Fruit fly (Drosophila melanogaster): ENCODE results near the gene Pex12.

Gene Pex12

dm6 chr2L:852647-853111 lies 36.9 kb downstream of the Pex12 start, which contains the start of the genes CG4291 and kraken (continued):
- TF ChIP-seq hkb (optimal IDR thresholded peaks at IDR 0.05) (no peak), hkb (GFP tag; IDR thresholded peaks at IDR 0.05) (no peak; the same call in 1 of the 2 replicates), HLH54F (GFP tag; optimal IDR thresholded peaks at IDR 0.05) (peak; percentile 58), klu (GFP tag; IDR thresholded peaks at IDR 0.05) (peak; percentile 47; the same call in 1 of the 2 replicates), CG4360 (GFP tag; IDR thresholded peaks at IDR 0.05) (peak; percentile 55), CG1603 (tag; optimal IDR thresholded peaks at IDR 0.05) (peak; percentile 81), CG9727 (GFP tag; optimal IDR thresholded peaks at IDR 0.05) (no peak), CG1024 (GFP tag; IDR thresholded peaks at IDR 0.05) (0 out of 2 replicates have a peak, but pooled peaks have one; percentile 2), Abd-B (GFP tag; optimal IDR thresholded peaks at IDR 0.05) (no peak), ERR (GFP tag; optimal IDR thresholded peaks at IDR 0.05) (peak; percentile 53), CG2199 (GFP tag; IDR thresholded peaks at IDR 0.05) (peak; percentile 57; the same call in 1 of the 3 replicates), Jarid2 (GFP tag; optimal IDR thresholded peaks at IDR 0.05) (peak; percentile 88), CG10209 (GFP tag; optimal IDR thresholded peaks at IDR 0.05) (peak; percentile 30), CG6813 (GFP tag; optimal IDR thresholded peaks at IDR 0.05) (no peak), CG15269 (tag; optimal IDR thresholded peaks at IDR 0.05) (peak; percentile 61), Hsf (GFP tag; optimal IDR thresholded peaks at IDR 0.05) (peak; percentile 40), tll (GFP tag; optimal IDR thresholded peaks at IDR 0.05) (no peak), CG30431 (GFP tag; optimal IDR thresholded peaks at IDR 0.05) (no peak), CG31441 (GFP tag; IDR thresholded peaks at IDR 0.05) (peak; percentile 49; the same call in 1 of the 2 replicates), CG9437 (GFP tag; optimal IDR thresholded peaks at IDR 0.05) (peak; percentile 11), CrebB (tag; optimal IDR thresholded peaks at IDR 0.05) (peak; percentile 82), CG30020 (tag; optimal IDR thresholded peaks at IDR 0.05) (peak; percentile 27), CG15696 (tag; optimal IDR thresholded peaks at IDR 0.05) (peak; percentile 47), sd (tag; optimal IDR thresholded peaks at IDR 0.05) (peak; percentile 98), abd-A (tag; optimal IDR thresholded peaks at IDR 0.05) (peak; percentile 57), pnt (GFP tag; optimal IDR thresholded peaks at IDR 0.05) (peak; percentile 58), cwo (GFP tag; optimal IDR thresholded peaks at IDR 0.05) (peak; percentile 54), CG15073 (GFP tag; optimal IDR thresholded peaks at IDR 0.05) (no peak), Deaf1 (tag; optimal IDR thresholded peaks at IDR 0.05) (peak; percentile 62), CG1602 (GFP tag; optimal IDR thresholded peaks at IDR 0.05) (peak; percentile 29), emc (GFP tag; optimal IDR thresholded peaks at IDR 0.05) (peak; percentile 26), Side (GFP tag; optimal IDR thresholded peaks at IDR 0.05) (peak; percentile 9), E2f1 (GFP tag; IDR thresholded peaks at IDR 0.05) (peak; percentile 18; the same call in 1 of the 2 replicates), pho (GFP tag; optimal IDR thresholded peaks at IDR 0.05) (peak; percentile 59), disco-r (GFP tag; optimal IDR thresholded peaks at IDR 0.05) (no peak), corto (GFP tag; optimal IDR thresholded peaks at IDR 0.05) (no peak), inv (GFP tag; IDR thresholded peaks at IDR 0.05; ENCODE audit: partially characterized antibody) (no peak), CG6854 (GFP tag; optimal IDR thresholded peaks at IDR 0.05) (no peak), Scr (GFP tag; IDR thresholded peaks at IDR 0.05; ENCODE audit: partially characterized antibody) (peak; percentile 44; the same call in 1 of the 2 replicates), Atf6 (GFP tag; IDR thresholded peaks at IDR 0.05) (peak; percentile 49; the same call in 1 of the 2 replicates), exex (tag; optimal IDR thresholded peaks at IDR 0.05) (peak; percentile 70), cad (GFP tag; optimal IDR thresholded peaks at IDR 0.05) (no peak), bbx (GFP tag; IDR thresholded peaks at IDR 0.05; ENCODE audit: partially characterized antibody) (peak; percentile 65), nau (GFP tag; optimal IDR thresholded peaks at IDR 0.05) (no peak), Fer2 (tag; optimal IDR thresholded peaks at IDR 0.05) (peak; percentile 13), CG17829 (tag; optimal IDR thresholded peaks at IDR 0.05) (peak; percentile 70), CG17359 (tag; optimal IDR thresholded peaks at IDR 0.05) (peak; percentile 24), CG4854 (GFP tag; optimal IDR thresholded peaks at IDR 0.05) (no peak), CG5245 (GFP tag; optimal IDR thresholded peaks at IDR 0.05) (no peak), org-1 (GFP tag; optimal IDR thresholded peaks at IDR 0.05) (peak; percentile 20)
